Worm (Caenorhabditis elegans): ENCODE results near the gene pals-17.

DNA sequence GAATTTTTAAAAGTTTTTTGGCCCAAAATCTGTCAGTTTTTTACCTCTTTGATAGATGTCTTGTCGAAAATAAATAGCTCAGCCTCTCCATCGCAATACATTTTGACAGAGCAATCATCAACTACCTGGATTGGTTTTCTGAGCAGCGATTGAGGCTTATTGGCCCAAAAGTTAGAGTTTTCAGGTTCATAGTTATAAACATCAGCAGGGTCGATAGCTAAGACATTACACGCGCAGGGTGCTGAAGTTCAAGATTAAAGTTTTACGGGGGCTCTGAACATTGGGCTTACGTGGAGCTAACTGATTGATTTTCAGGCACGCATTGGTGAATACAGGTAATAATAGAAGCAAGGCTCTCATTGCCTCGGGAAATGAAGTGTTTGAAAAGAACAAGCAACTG is 32.0 kb downstream of the pals-17 start, which contains the start of gene Y82E9BR.9:
- no peak for TF ChIP-seq snpc-4 (tag; optimal IDR thresholded peaks at IDR 0.05)
- TF ChIP-seq unc-130 (GFP tag; optimal IDR thresholded peaks at IDR 0.05), result no peak
- no peak for TF ChIP-seq zip-11 (GFP tag; IDR thresholded peaks at IDR 0.05)
- TF ChIP-seq php-3 (GFP tag; IDR thresholded peaks at IDR 0.05), result no peak
- TF ChIP-seq ceh-82 (tag; optimal IDR thresholded peaks at IDR 0.05), result no peak
- no peak for TF ChIP-seq ces-1 (GFP tag; optimal IDR thresholded peaks at IDR 0.05)
- TF ChIP-seq sdz-12 (GFP tag; optimal IDR thresholded peaks at IDR 0.05), result no peak
- no peak for TF ChIP-seq nhr-6 (tag; optimal IDR thresholded peaks at IDR 0.05)
- no peak for TF ChIP-seq ztf-11 (tag; optimal IDR thresholded peaks at IDR 0.05)
- no peak for TF ChIP-seq ceh-44 (GFP tag; IDR thresholded peaks at IDR 0.05)
- TF ChIP-seq daf-12 (tag; optimal IDR thresholded peaks at IDR 0.05), result no peak
- TF ChIP-seq lir-3 (tag; optimal IDR thresholded peaks at IDR 0.05), result no peak
- TF ChIP-seq mdl-1 (tag; optimal IDR thresholded peaks at IDR 0.05), result no peak
